Fruit fly (Drosophila melanogaster): ENCODE measurements around the gene RpS14a.

DNA sequence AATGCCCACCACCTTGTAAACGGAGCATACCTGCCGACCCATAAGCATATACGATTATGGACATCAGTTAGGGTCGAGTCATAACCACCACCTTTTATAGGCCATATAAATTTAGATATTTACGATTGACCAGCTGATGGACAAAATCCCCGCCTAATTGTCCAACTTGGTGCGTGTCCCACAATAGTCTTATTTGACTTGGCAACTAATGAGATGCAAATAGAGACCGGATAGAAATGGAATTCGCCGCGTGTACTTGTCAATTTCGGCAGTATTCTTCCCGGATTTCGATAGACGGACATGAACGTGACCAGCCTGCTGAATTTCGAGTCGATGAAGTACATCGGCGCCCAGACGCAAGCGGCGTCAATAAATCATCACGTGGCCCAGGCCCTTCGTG, 49.2 kb upstream of the RpS14a start, which contains the start of gene Ir7g:
- TF ChIP-seq CG13204 (GFP tag; optimal IDR thresholded peaks at IDR 0.05) (no peak), CG4496 (GFP tag; IDR thresholded peaks at IDR 0.05) (no peak), CG32121 (GFP tag; IDR thresholded peaks at IDR 0.05) (no peak), Snoo (tag; optimal IDR thresholded peaks at IDR 0.05) (no peak), CG12605 (GFP tag; IDR thresholded peaks at IDR 0.05) (no peak), CG10348 (GFP tag; IDR thresholded peaks at IDR 0.05) (no peak), gl (tag; optimal IDR thresholded peaks at IDR 0.05) (no peak), EcR (GFP tag; optimal IDR thresholded peaks at IDR 0.05) (no peak), CG34367 (tag; optimal IDR thresholded peaks at IDR 0.05) (no peak), Ets98B (GFP tag; IDR thresholded peaks at IDR 0.05) (no peak), CG17806 (tag; optimal IDR thresholded peaks at IDR 0.05) (no peak)
